Worm (Caenorhabditis elegans) whole organism, mixed stage, embryonic: ENCODE results near the gene T06E8.2.

Experiments
- M03D4.4 ChIP-seq: sonication (generic microtip); optimal IDR thresholded peaks from 2 replicates; lab custom pipeline; 2017; ENCODE audit warnings: mild to moderate bottlenecking, missing genetic modification characterization, missing compliant biosample characterization
- bed-3 ChIP-seq: fragments of 200-800 bp; sonication (Bioruptor generic); optimal IDR thresholded peaks from 3 replicates; lab custom pipeline; 2018; ENCODE audit warnings: mild to moderate bottlenecking, missing genetic modification characterization, moderate library complexity, missing compliant biosample characterization
- blmp-1 ChIP-seq: fragments of 150-350 bp; optimal IDR thresholded peaks from 2 replicates; lab custom pipeline; 2014; ENCODE audit warnings: missing biosample characterization, missing genetic modification characterization
- ceh-39 ChIP-seq: fragments of 150-350 bp; optimal IDR thresholded peaks from 2 replicates; lab custom pipeline; 2014; ENCODE audit warnings: missing biosample characterization, missing genetic modification characterization
- ceh-43 ChIP-seq: fragments of 200-800 bp; sonication (Bioruptor generic); optimal IDR thresholded peaks from 2 replicates; lab custom pipeline; 2018; ENCODE audit warnings: mild to moderate bottlenecking, missing genetic modification characterization, moderate library complexity, missing compliant biosample characterization
- ceh-83 ChIP-seq: fragments of 200-800 bp; sonication (Bioruptor generic); optimal IDR thresholded peaks from 2 replicates; lab custom pipeline; 2018; ENCODE audit warnings: mild to moderate bottlenecking, missing genetic modification characterization, missing compliant biosample characterization
- ces-1 ChIP-seq: fragments of 150-350 bp; optimal IDR thresholded peaks from 2 replicates; lab custom pipeline; 2014; ENCODE audit warnings: missing biosample characterization, missing genetic modification reagents, missing genetic modification characterization
- cnd-1 ChIP-seq: fragments of 200-800 bp; sonication (Bioruptor generic); optimal IDR thresholded peaks from 2 replicates; lab custom pipeline; 2018; ENCODE audit warnings: mild to moderate bottlenecking, missing genetic modification characterization, missing compliant biosample characterization
- drap-1 ChIP-seq: fragments of 200-800 bp; sonication (Bioruptor generic); optimal IDR thresholded peaks from 3 replicates; lab custom pipeline; 2018; ENCODE audit warnings: mild to moderate bottlenecking, missing genetic modification characterization, missing compliant biosample characterization
- elt-1 ChIP-seq: sonication (generic microtip); optimal IDR thresholded peaks from 2 replicates; lab custom pipeline; 2017; ENCODE audit warnings: missing genetic modification characterization, mild to moderate bottlenecking, missing compliant biosample characterization, antibody characterized with exemption, moderate library complexity, borderline replicate concordance; ENCODE audit not compliant: insufficient read depth
- elt-3 ChIP-seq: fragments of 150-350 bp; optimal IDR thresholded peaks from 2 replicates; lab custom pipeline; 2014; ENCODE audit warnings: missing biosample characterization, missing genetic modification characterization
- flh-1 ChIP-seq: fragments of 200-800 bp; sonication (Bioruptor generic); optimal IDR thresholded peaks from 2 replicates; lab custom pipeline; 2018; ENCODE audit warnings: mild to moderate bottlenecking, missing genetic modification characterization, moderate library complexity, missing compliant biosample characterization
- ham-2 ChIP-seq: fragments of 200-800 bp; sonication (Bioruptor generic); optimal IDR thresholded peaks from 2 replicates; lab custom pipeline; 2018; ENCODE audit warnings: mild to moderate bottlenecking, missing genetic modification characterization, missing compliant biosample characterization
- hlh-1 ChIP-seq: fragments of 150-350 bp; optimal IDR thresholded peaks from 2 replicates; lab custom pipeline; 2014; ENCODE audit warnings: missing biosample characterization, missing genetic modification reagents, missing genetic modification characterization
- lin-13 ChIP-seq: fragments of 150-350 bp; optimal IDR thresholded peaks from 2 replicates; lab custom pipeline; 2014; ENCODE audit warnings: missing biosample characterization, missing genetic modification characterization
- lin-32 ChIP-seq: fragments of 200-800 bp; sonication (Bioruptor generic); optimal IDR thresholded peaks from 2 replicates; lab custom pipeline; 2018; ENCODE audit warnings: mild to moderate bottlenecking, missing genetic modification characterization, missing compliant biosample characterization
- lsy-2 ChIP-seq: fragments of 150-350 bp; optimal IDR thresholded peaks from 2 replicates; lab custom pipeline; 2014; ENCODE audit warnings: missing biosample characterization, missing genetic modification characterization
- mab-5 ChIP-seq: fragments of 150-350 bp; optimal IDR thresholded peaks from 2 replicates; lab custom pipeline; 2014; ENCODE audit warnings: missing biosample characterization, missing genetic modification characterization
- mep-1 ChIP-seq: fragments of 150-350 bp; optimal IDR thresholded peaks from 2 replicates; lab custom pipeline; 2017; ENCODE audit warnings: missing biosample characterization, missing genetic modification reagents, missing genetic modification characterization, inconsistent platforms
- mls-2 ChIP-seq: sonication (generic microtip); optimal IDR thresholded peaks from 2 replicates; lab custom pipeline; 2016; ENCODE audit warnings: mild to moderate bottlenecking, missing genetic modification characterization, moderate library complexity, missing compliant biosample characterization
- nhr-12 ChIP-seq: fragments of 150-350 bp; optimal IDR thresholded peaks from 2 replicates; lab custom pipeline; 2014; ENCODE audit warnings: missing biosample characterization, missing genetic modification characterization
- nhr-2 ChIP-seq: fragments of 150-350 bp; optimal IDR thresholded peaks from 2 replicates; lab custom pipeline; 2014; ENCODE audit warnings: missing biosample characterization, missing genetic modification characterization
- nhr-28 ChIP-seq: fragments of 150-350 bp; optimal IDR thresholded peaks from 2 replicates; lab custom pipeline; 2014; ENCODE audit warnings: missing biosample characterization, missing genetic modification characterization
- nhr-76 ChIP-seq: sonication (generic microtip); optimal IDR thresholded peaks from 2 replicates; lab custom pipeline; 2017; ENCODE audit warnings: missing biosample characterization, missing genetic modification characterization
- pha-4 ChIP-seq: fragments of 150-350 bp; optimal IDR thresholded peaks from 2 replicates; lab custom pipeline; 2018; ENCODE audit warnings: missing biosample characterization, missing genetic modification reagents, missing genetic modification characterization
- sem-2 ChIP-seq: fragments of 200-800 bp; sonication (Bioruptor generic); optimal IDR thresholded peaks from 2 replicates; lab custom pipeline; 2018; ENCODE audit warnings: mild to moderate bottlenecking, missing genetic modification characterization, missing compliant biosample characterization
- snpc-4 ChIP-seq: fragments of 150-350 bp; optimal IDR thresholded peaks from 2 replicates; lab custom pipeline; 2014; ENCODE audit warnings: missing biosample characterization, missing genetic modification characterization
- sptf-1 ChIP-seq: sonication (generic microtip); optimal IDR thresholded peaks from 2 replicates; lab custom pipeline; 2017; ENCODE audit warnings: mild to moderate bottlenecking, missing genetic modification characterization, moderate library complexity, missing compliant biosample characterization
- unc-120 ChIP-seq: sonication (generic microtip); optimal IDR thresholded peaks from 2 replicates; lab custom pipeline; 2017; ENCODE audit warnings: missing genetic modification characterization, missing compliant biosample characterization; ENCODE audit not compliant: poor library complexity, severe bottlenecking
- unc-39 ChIP-seq: fragments of 150-350 bp; optimal IDR thresholded peaks from 2 replicates; lab custom pipeline; 2014; ENCODE audit warnings: missing biosample characterization, missing genetic modification characterization
- unc-62 ChIP-seq: fragments of 150-350 bp; optimal IDR thresholded peaks from 2 replicates; lab custom pipeline; 2014; ENCODE audit warnings: missing biosample characterization, missing genetic modification reagents, missing genetic modification characterization
- zip-8 ChIP-seq: fragments of 150-350 bp; optimal IDR thresholded peaks from 2 replicates; lab custom pipeline; 2014; ENCODE audit warnings: missing biosample characterization, missing genetic modification characterization
- ztf-11 ChIP-seq: fragments of 150-350 bp; optimal IDR thresholded peaks from 2 replicates; lab custom pipeline; 2014; ENCODE audit warnings: missing biosample characterization, missing genetic modification characterization

T06E8.2 gene

ce11 chrV:10064221-10064620 is 28.0 kb upstream of the T06E8.2 start, which contains the start of gene fipr-13:
TSS of gene fipr-13 (plus strand) at chrV:10064521.
- TF ChIP-seq ces-1 (GFP tag; lab: Kevin White, UChicago): no peak
- no peak for TF ChIP-seq M03D4.4
- no peak for TF ChIP-seq lin-32 (GFP tag; lab: Kevin White, UChicago)
- no peak for TF ChIP-seq ham-2
- no peak for TF ChIP-seq flh-1 (GFP tag; lab: Kevin White, UChicago)
- TF ChIP-seq bed-3 (GFP tag; lab: Kevin White, UChicago): no peak
- TF ChIP-seq elt-1 (tag; lab: Kevin White, UChicago): no peak
- TF ChIP-seq mls-2 (tag; lab: Kevin White, UChicago): no peak
- no peak for TF ChIP-seq unc-62 (GFP tag; lab: Kevin White, UChicago)
- no peak for TF ChIP-seq sptf-1 (tag; lab: Kevin White, UChicago)
- no peak for TF ChIP-seq mep-1 (tag; lab: Kevin White, UChicago)
- TF ChIP-seq sem-2 (GFP tag; lab: Kevin White, UChicago): no peak
- no peak for TF ChIP-seq nhr-2
- TF ChIP-seq unc-39 (tag; lab: Kevin White, UChicago): no peak
- TF ChIP-seq unc-120: no peak

DNA sequence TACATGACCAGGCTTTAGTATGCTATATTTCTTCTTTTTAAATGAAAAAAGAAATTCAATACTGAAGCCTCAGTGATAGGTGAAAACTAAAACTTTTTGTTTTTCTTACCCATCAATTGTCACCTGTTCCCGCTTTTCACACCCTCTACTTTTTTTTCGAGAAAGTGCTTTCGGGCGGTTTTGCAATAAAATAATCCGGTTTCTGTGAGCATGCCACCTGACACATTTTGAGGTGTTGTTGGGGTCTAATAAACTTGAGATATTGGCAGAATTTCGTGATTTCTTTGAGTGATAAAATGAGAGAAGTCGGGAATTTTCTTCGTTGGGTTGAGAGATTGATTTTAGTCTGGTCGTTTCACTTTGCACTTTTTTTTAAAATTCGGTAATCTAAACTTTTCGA is 23.8 kb upstream of the T06E8.2 start:
- TF ChIP-seq hlh-1 (tag; lab: Kevin White, UChicago) (peak; percentile 68), elt-3 (tag; lab: Kevin White, UChicago) (no peak), flh-1 (GFP tag; lab: Kevin White, UChicago) (no peak), nhr-76 (tag; lab: Kevin White, UChicago) (no peak), drap-1 (no peak), unc-120 (peak; percentile 4)

- TF ChIP-seq drap-1 (no peak), flh-1 (GFP tag; lab: Kevin White, UChicago) (no peak), lsy-2 (tag; lab: Kevin White, UChicago) (no peak), lin-13 (tag; lab: Kevin White, UChicago) (no peak), elt-1 (tag; lab: Kevin White, UChicago) (no peak), unc-120 (no peak), ces-1 (GFP tag; lab: Kevin White, UChicago) (no peak), ztf-11 (tag; lab: Kevin White, UChicago) (no peak), snpc-4 (no peak), blmp-1 (no peak), nhr-2 (no peak), elt-3 (tag; lab: Kevin White, UChicago) (no peak), sem-2 (GFP tag; lab: Kevin White, UChicago) (no peak), nhr-12 (tag; lab: Kevin White, UChicago) (no peak), ceh-39 (tag; lab: Kevin White, UChicago) (no peak), nhr-28 (no peak)
Observed at ce11 chrV:10058748-10059147, 22.5 kb upstream of the T06E8.2 start.

ce11 chrV:10054872-10055271 is 18.7 kb upstream of the T06E8.2 start, which contains the start of gene yif-1:
TSS of gene yif-1 (minus strand) at chrV:10054913.
- TF ChIP-seq ceh-39 (tag; lab: Kevin White, UChicago) (no peak), nhr-2 (no peak), lsy-2 (tag; lab: Kevin White, UChicago) (peak; percentile 88), lin-13 (tag; lab: Kevin White, UChicago) (no peak), nhr-76 (tag; lab: Kevin White, UChicago) (no peak), zip-8 (tag; lab: Kevin White, UChicago) (no peak), bed-3 (GFP tag; lab: Kevin White, UChicago) (no peak), nhr-12 (tag; lab: Kevin White, UChicago) (no peak), ces-1 (GFP tag; lab: Kevin White, UChicago) (peak; percentile 88), cnd-1 (tag; lab: Kevin White, UChicago) (no peak), lin-32 (GFP tag; lab: Kevin White, UChicago) (no peak)
- TF ChIP-seq, all 35 proteins: peak for 2

ce11 chrV:10051855-10052254 is 15.6 kb upstream of the T06E8.2 start, which contains the start of gene str-118:
TSS of gene str-118 (plus strand) at chrV:10052155.
- TF ChIP-seq unc-39 (tag; lab: Kevin White, UChicago) (no peak), blmp-1 (no peak), ces-1 (GFP tag; lab: Kevin White, UChicago) (no peak), ceh-83 (GFP tag; lab: Kevin White, UChicago) (no peak), nhr-76 (tag; lab: Kevin White, UChicago) (no peak), bed-3 (GFP tag; lab: Kevin White, UChicago) (no peak), nhr-28 (no peak), mab-5 (no peak), ceh-43 (GFP tag; lab: Kevin White, UChicago) (no peak), zip-8 (tag; lab: Kevin White, UChicago) (no peak), ham-2 (no peak), nhr-2 (no peak), pha-4 (no peak), ztf-11 (tag; lab: Kevin White, UChicago) (no peak), elt-1 (tag; lab: Kevin White, UChicago) (no peak), unc-62 (GFP tag; lab: Kevin White, UChicago) (no peak), snpc-4 (no peak)
